Fruit fly (Drosophila melanogaster) whole organism: Measurements from ENCODE around the gene CG46313.

ENCODE experiments used
- CG8478 ChIP-seq: fragments of >200 bp; optimal IDR thresholded peaks from 2 replicates; lab custom pipeline; 2018; ENCODE audit warnings: inconsistent platforms
- Dll ChIP-seq: fragments of >200 bp; optimal IDR thresholded peaks from 2 replicates; lab custom pipeline; 2017
- pan ChIP-seq: fragments of >200 bp; optimal IDR thresholded peaks from 2 replicates; lab custom pipeline; 2017
- psq ChIP-seq: fragments of >200 bp; optimal IDR thresholded peaks from 2 replicates; lab custom pipeline; 2017
- usp ChIP-seq: fragments of >200 bp; optimal IDR thresholded peaks from 2 replicates; lab custom pipeline; 2017; ENCODE audit warnings: missing biosample characterization, missing genetic modification characterization, mixed read lengths

dm6 chr3R:26999452-26999851, 21.1 kb downstream of the CG46313 start, which contains the start of gene CG31077:
- no peak for TF ChIP-seq psq (lab: Kevin White, UChicago)
- TF ChIP-seq CG8478 (lab: Kevin White, UChicago), result no peak
- no peak for TF ChIP-seq pan (lab: Kevin White, UChicago)
- TF ChIP-seq usp (GFP tag; lab: Kevin White, UChicago), result no peak
- no peak for TF ChIP-seq Dll (lab: Kevin White, UChicago)
